Fruit fly (Drosophila melanogaster): ENCODE results near the gene CG31678.

CG31678 gene

DNA sequence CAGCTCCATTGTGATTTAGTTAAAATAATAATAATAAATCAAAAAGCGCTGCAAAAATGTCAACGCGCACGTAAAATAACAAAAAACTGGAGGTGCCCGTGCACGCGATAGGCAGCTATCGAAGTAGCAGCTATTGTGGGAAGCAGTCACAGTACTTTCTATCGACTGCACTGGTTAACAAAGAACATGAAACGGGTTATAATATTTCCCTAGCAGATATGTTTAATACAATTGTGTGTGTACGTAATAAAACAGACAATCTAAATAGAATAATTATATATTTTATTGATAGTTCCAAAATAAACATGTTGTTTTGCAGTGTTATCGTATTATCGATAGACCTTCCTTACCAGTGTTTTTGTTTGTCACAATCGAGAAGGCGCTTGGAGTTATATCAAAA is at the start of gene CG31678, which contains the start of gene IKKepsilon (continued):
- TF ChIP-seq CG11456 (GFP tag; IDR thresholded peaks at IDR 0.05) (no peak; the same call in 2 of the 3 replicates), CG17385 (GFP tag; optimal IDR thresholded peaks at IDR 0.05) (no peak), slp2 (GFP tag; optimal IDR thresholded peaks at IDR 0.05) (no peak), Hsf (GFP tag; optimal IDR thresholded peaks at IDR 0.05) (peak; percentile 3), B-H1 (GFP tag; IDR thresholded peaks at IDR 0.05) (no peak), chif (GFP tag; optimal IDR thresholded peaks at IDR 0.05) (no peak), CG14667 (GFP tag; IDR thresholded peaks at IDR 0.05) (no peak), NfI (GFP tag; optimal IDR thresholded peaks at IDR 0.05) (peak; percentile 34), Sox102F (GFP tag; optimal IDR thresholded peaks at IDR 0.05) (peak; percentile 47), dati (GFP tag; IDR thresholded peaks at IDR 0.05) (no peak), HmgZ (tag; optimal IDR thresholded peaks at IDR 0.05) (peak; percentile 64), hth (optimal IDR thresholded peaks at IDR 0.05) (no peak), dysf (GFP tag; IDR thresholded peaks at IDR 0.05) (no peak), Dll (GFP tag; IDR thresholded peaks at IDR 0.05; ENCODE audit: partially characterized antibody) (peak; percentile 91), phol (tag; optimal IDR thresholded peaks at IDR 0.05) (peak; percentile 52), CG30020 (tag; optimal IDR thresholded peaks at IDR 0.05) (peak; percentile 51), sna (GFP tag; IDR thresholded peaks at IDR 0.05; ENCODE audit: partially characterized antibody) (peak; percentile 90), CG2678 (tag; optimal IDR thresholded peaks at IDR 0.05) (no peak), Rfx (GFP tag; IDR thresholded peaks at IDR 0.05) (peak; percentile 59), Hr51 (GFP tag; optimal IDR thresholded peaks at IDR 0.05) (peak in 1 of 2 experiments; percentile 2), CG7372 (GFP tag; IDR thresholded peaks at IDR 0.05) (no peak), ind (GFP tag; optimal IDR thresholded peaks at IDR 0.05) (peak; percentile 47), Ets65A (GFP tag) (peak; percentile 59), psq (GFP tag; optimal IDR thresholded peaks at IDR 0.05) (no peak), Xrp1 (GFP tag; IDR thresholded peaks at IDR 0.05) (peak; percentile 42; the same call in 1 of the 2 replicates), ssp (GFP tag; IDR thresholded peaks at IDR 0.05) (peak; percentile 27; the same call in 1 of the 2 replicates), BEAF-32 (GFP tag; optimal IDR thresholded peaks at IDR 0.05) (peak; percentile 85), seq (GFP tag; IDR thresholded peaks at IDR 0.05) (no peak), vvl (GFP tag; IDR thresholded peaks at IDR 0.05) (peak; percentile 53; the same call in 1 of the 2 replicates), CG12155 (GFP tag; optimal IDR thresholded peaks at IDR 0.05) (peak; percentile 6), Dref (GFP tag; IDR thresholded peaks at IDR 0.05) (peak; percentile 95), Ada2b (GFP tag; IDR thresholded peaks at IDR 0.05) (peak; percentile 17; the same call in 1 of the 2 replicates), sug (tag; optimal IDR thresholded peaks at IDR 0.05) (peak; percentile 30), sr (GFP tag; IDR thresholded peaks at IDR 0.05) (no peak), CG10959 (GFP tag; IDR thresholded peaks at IDR 0.05) (no peak), H15 (GFP tag; IDR thresholded peaks at IDR 0.05) (no peak), Dp (GFP tag; optimal IDR thresholded peaks at IDR 0.05) (peak; percentile 29), CG6791 (GFP tag; IDR thresholded peaks at IDR 0.05; ENCODE audit: partially characterized antibody) (peak; percentile 90), CTCF (GFP tag; optimal IDR thresholded peaks at IDR 0.05) (no peak), corto (GFP tag; optimal IDR thresholded peaks at IDR 0.05) (no peak), CG17359 (tag; optimal IDR thresholded peaks at IDR 0.05) (no peak), Meics (GFP tag; optimal IDR thresholded peaks at IDR 0.05) (no peak), CG6254 (GFP tag; optimal IDR thresholded peaks at IDR 0.05) (no peak), zen (tag; optimal IDR thresholded peaks at IDR 0.05) (no peak), CG4404 (GFP tag; IDR thresholded peaks at IDR 0.05) (no peak), caup (GFP tag; optimal IDR thresholded peaks at IDR 0.05; ENCODE audit: severe bottlenecking) (no peak), ken (GFP tag; IDR thresholded peaks at IDR 0.05) (no peak), Chrac-16 (GFP tag; optimal IDR thresholded peaks at IDR 0.05) (peak; percentile 26), bowl (GFP tag; IDR thresholded peaks at IDR 0.05) (no peak), Gug (GFP tag; IDR thresholded peaks at IDR 0.05) (peak; percentile 33; the same call in 1 of the 4 replicates), Mes4 (GFP tag; optimal IDR thresholded peaks at IDR 0.05) (no peak), CG30403 (GFP tag; optimal IDR thresholded peaks at IDR 0.05) (peak; percentile 51)

Measured in whole organism, embryonic.